Fruit fly (Drosophila melanogaster) whole organism: ENCODE data around the gene meep.

ENCODE experiments used
- CG8478 ChIP-seq: fragments of >200 bp; optimal IDR thresholded peaks from 2 replicates; lab custom pipeline; 2018; ENCODE audit warnings: inconsistent platforms
- Dll ChIP-seq: fragments of >200 bp; optimal IDR thresholded peaks from 2 replicates; lab custom pipeline; 2017

DNA sequence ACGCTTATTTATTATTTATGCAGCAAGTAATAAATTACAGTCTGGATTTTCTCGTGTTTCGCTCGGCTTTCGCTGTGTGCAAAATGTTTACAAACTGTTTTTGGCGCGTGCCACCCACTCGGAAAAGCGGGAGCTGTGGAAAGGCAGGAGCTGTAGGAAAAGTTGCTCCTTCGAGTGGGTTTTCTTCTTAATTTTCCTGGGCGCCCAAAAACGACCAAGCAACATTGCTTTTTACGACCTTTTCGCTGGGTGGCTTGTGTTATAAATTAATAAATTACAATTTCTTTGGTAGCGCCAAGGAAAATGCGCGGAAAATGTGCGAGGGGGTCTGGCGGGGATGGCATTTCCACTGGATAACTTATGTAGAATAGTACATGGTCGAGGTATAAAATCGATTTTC lies 26.3 kb downstream of the meep start:
- TF ChIP-seq CG8478 (lab: Kevin White, UChicago), result no peak
- no peak for TF ChIP-seq Dll (lab: Kevin White, UChicago)
